Worm (Caenorhabditis elegans) whole organism, L1 larva: Measurements from ENCODE around the gene rin-1.

Experiments used
- C16A3.4 ChIP-seq: fragments of 150-350 bp; optimal IDR thresholded peaks from 2 replicates; lab custom pipeline; 2014; ENCODE audit warnings: missing biosample characterization, missing genetic modification characterization
- ceh-63 ChIP-seq: fragments of 200-800 bp; sonication (Bioruptor generic); optimal IDR thresholded peaks from 2 replicates; lab custom pipeline; 2018; ENCODE audit warnings: mild to moderate bottlenecking, missing genetic modification characterization, missing compliant biosample characterization
- dpl-1 ChIP-seq, 3 experiments: fragments of 150-350 bp in 2 of 3; sonication (generic microtip) in 1 of 3; optimal IDR thresholded peaks; 2 replicates each; lab custom pipeline; 2014 to 2017; ENCODE audit warnings: missing biosample characterization in 3 of 3, missing genetic modification characterization in 3 of 3, missing genetic modification reagents in 3 of 3
- dsc-1 ChIP-seq: sonication (generic microtip); optimal IDR thresholded peaks from 2 replicates; lab custom pipeline; 2016; ENCODE audit warnings: mild to moderate bottlenecking, missing genetic modification characterization, missing compliant biosample characterization
- efl-1 ChIP-seq, 4 experiments: fragments of 150-350 bp; optimal IDR thresholded peaks in 3 of 4; peaks in 1 of 4; 1 replicate in 1 of 4; 2 replicates in 3 of 4; lab custom pipeline; 2014; ENCODE audit warnings: missing biosample characterization in 2 of 4, missing genetic modification characterization in 2 of 4, missing genetic modification reagents in 2 of 4
- hlh-17 ChIP-seq: fragments of 200-800 bp; sonication (Bioruptor generic); optimal IDR thresholded peaks from 2 replicates; lab custom pipeline; 2018; ENCODE audit warnings: missing genetic modification characterization, mild to moderate bottlenecking, missing compliant biosample characterization, moderate library complexity, borderline replicate concordance
- lin-13 ChIP-seq: fragments of 150-350 bp; optimal IDR thresholded peaks from 2 replicates; lab custom pipeline; 2014; ENCODE audit warnings: missing biosample characterization, missing genetic modification reagents, missing genetic modification characterization
- lin-14 ChIP-seq: fragments of 200-800 bp; sonication (Bioruptor generic); optimal IDR thresholded peaks from 2 replicates; lab custom pipeline; 2018; ENCODE audit warnings: mild to moderate bottlenecking, missing genetic modification characterization, moderate library complexity, missing compliant biosample characterization
- lin-35 ChIP-seq, 2 experiments: fragments of 150-350 bp; optimal IDR thresholded peaks; 2 replicates each; lab custom pipeline; 2014; ENCODE audit warnings: missing biosample characterization in 2 of 2, missing genetic modification characterization in 2 of 2, missing genetic modification reagents in 2 of 2
- lin-39 ChIP-seq: fragments of 150-350 bp; optimal IDR thresholded peaks from 2 replicates; lab custom pipeline; 2014; ENCODE audit warnings: missing biosample characterization, missing genetic modification reagents, missing genetic modification characterization
- lsy-2 ChIP-seq, 2 experiments: fragments of 150-350 bp; optimal IDR thresholded peaks; 2 replicates each; lab custom pipeline; 2014; ENCODE audit warnings: missing biosample characterization in 2 of 2, missing genetic modification characterization in 2 of 2
- mdl-1 ChIP-seq, 2 experiments: fragments of 150-350 bp; optimal IDR thresholded peaks; 2 replicates each; lab custom pipeline; 2014 to 2017; ENCODE audit warnings: missing biosample characterization in 2 of 2, missing genetic modification characterization in 2 of 2, inconsistent platforms in 1 of 2
- mef-2 ChIP-seq: fragments of 150-350 bp; optimal IDR thresholded peaks from 2 replicates; lab custom pipeline; 2014; ENCODE audit warnings: missing biosample characterization, missing genetic modification characterization
- mep-1 ChIP-seq: fragments of 150-350 bp; optimal IDR thresholded peaks from 2 replicates; lab custom pipeline; 2014; ENCODE audit warnings: missing biosample characterization, missing genetic modification characterization
- nhr-19 ChIP-seq: fragments of 200-800 bp; sonication (Bioruptor generic); conservative IDR thresholded peaks from 2 replicates; pipeline ENCODE4 v1.3.6; 2022; ENCODE audit warnings: missing genetic modification characterization, missing compliant biosample characterization
- nhr-20 ChIP-seq: sonication (generic microtip); optimal IDR thresholded peaks from 2 replicates; lab custom pipeline; 2016; ENCODE audit warnings: mild to moderate bottlenecking, missing genetic modification characterization, missing compliant biosample characterization
- nhr-47 ChIP-seq: sonication (generic microtip); optimal IDR thresholded peaks from 2 replicates; lab custom pipeline; 2016; ENCODE audit warnings: mild to moderate bottlenecking, missing genetic modification characterization, moderate library complexity, missing compliant biosample characterization
- nhr-71 ChIP-seq: sonication (generic microtip); optimal IDR thresholded peaks from 2 replicates; lab custom pipeline; 2016; ENCODE audit warnings: mild to moderate bottlenecking, missing genetic modification characterization, moderate library complexity, missing compliant biosample characterization
- nhr-76 ChIP-seq: sonication (generic microtip); optimal IDR thresholded peaks from 2 replicates; lab custom pipeline; 2017; ENCODE audit warnings: missing biosample characterization, missing genetic modification characterization
- pag-3 ChIP-seq: sonication (generic microtip); optimal IDR thresholded peaks from 2 replicates; lab custom pipeline; 2017; ENCODE audit warnings: missing genetic modification characterization, mild to moderate bottlenecking, missing compliant biosample characterization, antibody characterized with exemption, borderline replicate concordance; ENCODE audit not compliant: insufficient read depth
- rnt-1 ChIP-seq: sonication (generic microtip); optimal IDR thresholded peaks from 2 replicates; lab custom pipeline; 2016; ENCODE audit warnings: mild to moderate bottlenecking, missing genetic modification characterization, moderate library complexity, missing compliant biosample characterization
- snpc-4 ChIP-seq: fragments of 150-350 bp; optimal IDR thresholded peaks from 2 replicates; lab custom pipeline; 2014; ENCODE audit warnings: missing biosample characterization, missing genetic modification characterization
- snu-23 ChIP-seq: sonication (generic microtip); optimal IDR thresholded peaks from 2 replicates; lab custom pipeline; 2016; ENCODE audit warnings: missing genetic modification characterization, missing compliant biosample characterization
- swsn-7 ChIP-seq: sonication (generic microtip); optimal IDR thresholded peaks from 2 replicates; lab custom pipeline; 2016; ENCODE audit warnings: missing genetic modification characterization, missing compliant biosample characterization
- tbx-2 ChIP-seq: sonication (generic microtip); optimal IDR thresholded peaks from 2 replicates; lab custom pipeline; 2016; ENCODE audit warnings: missing genetic modification characterization, missing compliant biosample characterization
- unc-130 ChIP-seq: fragments of 150-350 bp; optimal IDR thresholded peaks from 2 replicates; lab custom pipeline; 2017; ENCODE audit warnings: missing biosample characterization, missing genetic modification characterization, inconsistent platforms
- unc-62 ChIP-seq: fragments of 150-350 bp; optimal IDR thresholded peaks from 2 replicates; lab custom pipeline; 2014; ENCODE audit warnings: missing biosample characterization, missing genetic modification reagents, missing genetic modification characterization
- xbp-1 ChIP-seq: sonication (generic microtip); optimal IDR thresholded peaks from 2 replicates; lab custom pipeline; 2016; ENCODE audit warnings: missing genetic modification characterization, missing compliant biosample characterization
- ztf-11 ChIP-seq, 2 experiments: sonication (generic microtip); optimal IDR thresholded peaks; 2 replicates each; lab custom pipeline; 2016 to 2017; ENCODE audit warnings: missing genetic modification characterization in 2 of 2, missing biosample characterization in 1 of 2, missing compliant biosample characterization in 1 of 2
- ztf-4 ChIP-seq: fragments of 150-350 bp; optimal IDR thresholded peaks from 2 replicates; lab custom pipeline; 2014; ENCODE audit warnings: missing biosample characterization, missing genetic modification characterization

The rin-1 gene

DNA sequence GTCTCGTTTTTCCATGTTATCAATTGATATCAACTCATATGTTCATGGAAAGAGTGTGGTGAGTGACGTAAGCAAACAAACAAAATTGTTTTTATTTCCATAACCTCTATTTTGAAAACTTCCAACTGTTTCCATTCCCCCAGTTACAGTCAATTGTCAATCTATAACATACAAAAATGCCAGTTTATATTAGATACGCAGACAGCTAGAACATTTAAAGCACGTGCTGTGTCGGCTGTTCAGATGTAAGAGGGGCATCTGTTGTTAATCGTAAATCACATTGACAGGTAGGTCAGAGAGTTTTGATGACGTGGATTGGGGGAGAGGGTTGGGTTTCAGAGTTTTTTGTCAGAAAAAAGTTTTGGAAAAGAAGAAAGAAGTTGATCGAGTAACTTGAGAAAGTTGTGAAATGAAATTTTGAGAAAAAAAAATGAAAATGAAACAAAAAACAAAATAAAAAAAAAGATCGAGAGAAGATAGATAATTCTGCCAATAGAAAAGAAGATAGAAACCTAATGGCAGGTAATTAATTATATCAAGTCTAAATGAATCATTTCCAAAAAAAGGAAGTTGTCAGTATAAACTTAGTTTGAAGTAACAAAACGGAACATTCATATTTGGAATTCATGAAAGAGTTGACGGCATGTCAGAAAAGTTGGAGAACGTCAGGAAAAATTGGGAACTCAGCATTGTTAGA, 33.3 kb upstream of the rin-1 start (continued):
- TF ChIP-seq ceh-63 (GFP tag; lab: Kevin White, UChicago) (no peak), mef-2 (tag; lab: Kevin White, UChicago) (no peak), lin-35 (GFP tag; optimal IDR thresholded peaks at IDR 0.05; lab: Kevin White, UChicago) (peak; percentile 24 to 81), nhr-76 (tag; lab: Kevin White, UChicago) (no peak)

- TF ChIP-seq ztf-4 (no peak), efl-1 (optimal IDR thresholded peaks at IDR 0.05; lab: Kevin White, UChicago) (peak; percentile 16 to 45), efl-1 (GFP tag; optimal IDR thresholded peaks at IDR 0.05 in 1 of 2; lab: Kevin White, UChicago) (peak in 1 of 2 experiments; percentile 88), mdl-1 (tag; optimal IDR thresholded peaks at IDR 0.05; lab: Kevin White, UChicago) (peak in 1 of 2 experiments; percentile 59), nhr-20 (tag; lab: Kevin White, UChicago) (peak; percentile 58), pag-3 (peak; percentile 18), unc-130 (tag; lab: Kevin White, UChicago) (peak; percentile 13), ztf-11 (tag; optimal IDR thresholded peaks at IDR 0.05; lab: Kevin White, UChicago) (no peak), rnt-1 (tag; lab: Kevin White, UChicago) (peak; percentile 93), snu-23 (GFP tag; lab: Kevin White, UChicago) (peak; percentile 72), lsy-2 (tag; optimal IDR thresholded peaks at IDR 0.05; lab: Kevin White, UChicago) (peak; percentile 52 to 56), lin-13 (peak; percentile 43), dpl-1 (GFP tag; optimal IDR thresholded peaks at IDR 0.05; lab: Kevin White, UChicago) (peak in 1 of 3 experiments; percentile 10), nhr-76 (tag; lab: Kevin White, UChicago) (no peak), snpc-4 (tag; lab: Kevin White, UChicago) (no peak), mep-1 (tag; lab: Kevin White, UChicago) (peak; percentile 44), xbp-1 (tag; lab: Kevin White, UChicago) (peak; percentile 31), unc-62 (GFP tag; lab: Kevin White, UChicago) (no peak), nhr-47 (tag; lab: Kevin White, UChicago) (peak; percentile 21), tbx-2 (peak; percentile 31), lin-39 (tag; lab: Kevin White, UChicago) (peak; percentile 11), C16A3.4 (tag; lab: Kevin White, UChicago) (peak; percentile 9), swsn-7 (tag; lab: Kevin White, UChicago) (peak; percentile 29), lin-14 (peak; percentile 81), nhr-19 (GFP tag; lab: Robert Waterston, UW) (peak; percentile 80), nhr-71 (peak; percentile 87)
Measured at ce11 chrV:14847291-14847915, 32.0 kb upstream of the rin-1 start, which contains the start of gene ret-1. TSS of gene ret-1 (minus strand) at chrV:14847413.

DNA sequence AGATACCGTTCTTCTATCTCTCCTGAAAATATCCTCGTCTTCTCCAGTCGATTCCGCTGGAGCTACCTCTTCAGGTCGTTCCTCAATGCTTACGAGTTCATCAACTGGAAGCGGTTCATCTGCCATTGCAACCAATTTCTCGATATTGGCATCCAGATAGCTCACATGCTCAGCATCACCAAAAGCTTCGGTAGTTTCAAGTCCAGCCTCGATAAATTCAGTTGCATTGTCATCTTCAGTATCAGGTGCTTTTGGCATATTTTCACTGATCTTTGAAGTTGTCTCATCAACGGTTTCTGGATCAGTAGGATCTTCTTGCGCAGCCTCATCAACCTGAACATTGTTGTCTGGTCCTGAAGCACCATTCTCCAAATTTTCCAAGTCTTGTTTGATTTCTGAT, 26.3 kb upstream of the rin-1 start:
- TF ChIP-seq tbx-2 (no peak), pag-3 (no peak), dpl-1 (GFP tag; optimal IDR thresholded peaks at IDR 0.05; lab: Kevin White, UChicago) (no peak), hlh-17 (GFP tag; lab: Kevin White, UChicago) (no peak), xbp-1 (tag; lab: Kevin White, UChicago) (no peak), mef-2 (tag; lab: Kevin White, UChicago) (no peak)

- TF ChIP-seq dsc-1 (no peak), hlh-17 (GFP tag; lab: Kevin White, UChicago) (no peak)
Measured at ce11 chrV:14838130-14838529, 22.7 kb upstream of the rin-1 start.
